Fruit fly (Drosophila melanogaster): ENCODE results near the gene app.

The app gene

DNA sequence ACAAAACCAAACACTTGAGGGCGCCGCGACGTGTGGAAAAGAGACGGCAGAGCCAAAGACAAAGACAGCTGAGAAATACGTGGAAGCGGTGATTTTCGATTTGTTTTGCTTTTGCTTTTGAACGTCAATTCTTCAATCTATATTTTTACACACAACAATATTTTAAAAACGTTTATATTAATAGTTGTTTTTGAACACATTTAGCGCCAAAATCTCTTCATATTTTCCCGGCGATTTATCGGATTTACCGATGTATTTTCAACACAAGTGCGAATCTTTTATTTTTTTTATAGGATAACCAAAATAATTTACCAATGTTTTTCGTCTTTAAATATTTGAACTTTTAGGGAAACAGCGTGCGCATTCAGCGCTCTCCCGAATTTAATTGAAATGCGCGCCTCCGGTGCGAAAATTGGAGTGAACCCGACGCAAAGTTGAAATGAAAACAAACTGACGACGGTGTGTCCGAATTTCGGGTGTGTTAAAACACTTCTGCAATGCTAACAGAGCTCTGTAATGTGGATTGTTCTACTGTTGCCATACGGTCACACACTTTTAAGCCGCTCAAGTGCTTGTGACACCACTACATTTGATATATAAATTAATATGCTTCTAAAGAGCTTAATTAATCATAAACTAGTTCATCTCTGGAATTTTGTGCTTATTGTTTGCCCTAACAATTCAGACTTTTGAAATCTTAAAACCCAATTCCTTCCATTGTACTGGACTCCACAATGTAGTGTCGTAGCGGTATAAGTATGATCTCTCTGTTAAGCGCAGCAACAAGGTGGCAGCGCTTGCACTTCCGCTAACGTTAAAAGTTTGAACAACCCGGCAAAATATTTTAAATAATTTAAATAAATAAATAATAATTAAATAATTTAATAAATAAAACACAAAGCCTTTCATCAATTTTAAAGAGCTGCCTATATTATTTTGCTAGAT lies at the start of gene app (continued):
- TF ChIP-seq NC2α (GFP tag; optimal IDR thresholded peaks at IDR 0.05), result peak; percentile 66
- peak; percentile 71 for TF ChIP-seq Lhr (GFP tag; optimal IDR thresholded peaks at IDR 0.05)
- peak; percentile 87; the same call in 2 of the 3 replicates for TF ChIP-seq CG6175 (GFP tag; IDR thresholded peaks at IDR 0.05)
- TF ChIP-seq Abd-B (GFP tag; optimal IDR thresholded peaks at IDR 0.05), result peak; percentile 78
- peak; percentile 82 for TF ChIP-seq peb (GFP tag; IDR thresholded peaks at IDR 0.05)

DNA sequence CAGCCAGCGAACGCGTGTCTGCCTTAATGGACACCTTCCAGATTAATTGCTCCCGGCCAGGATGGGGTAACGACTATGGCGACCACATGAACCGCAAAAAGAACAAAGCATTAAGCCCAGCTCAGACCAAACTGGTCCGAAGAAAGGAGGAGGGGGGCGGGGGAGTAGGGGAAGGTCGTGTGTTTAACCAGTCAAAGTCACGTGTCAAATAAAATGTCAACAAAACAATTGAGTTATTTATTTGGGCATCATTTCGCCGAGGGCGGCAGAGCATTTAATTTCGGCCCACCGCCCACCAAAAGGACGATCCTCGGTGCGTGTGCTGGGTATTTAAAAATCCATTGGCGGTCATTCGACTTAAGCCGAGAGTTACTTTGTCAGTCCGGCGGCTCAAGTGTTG lies 46.6 kb upstream of the app start:
- peak; percentile 25 for TF ChIP-seq oc (tag; optimal IDR thresholded peaks at IDR 0.05)
- no peak for TF ChIP-seq CG3995 (GFP tag; optimal IDR thresholded peaks at IDR 0.05)
- peak; percentile 95 for TF ChIP-seq Hey (tag; optimal IDR thresholded peaks at IDR 0.05)

DNA sequence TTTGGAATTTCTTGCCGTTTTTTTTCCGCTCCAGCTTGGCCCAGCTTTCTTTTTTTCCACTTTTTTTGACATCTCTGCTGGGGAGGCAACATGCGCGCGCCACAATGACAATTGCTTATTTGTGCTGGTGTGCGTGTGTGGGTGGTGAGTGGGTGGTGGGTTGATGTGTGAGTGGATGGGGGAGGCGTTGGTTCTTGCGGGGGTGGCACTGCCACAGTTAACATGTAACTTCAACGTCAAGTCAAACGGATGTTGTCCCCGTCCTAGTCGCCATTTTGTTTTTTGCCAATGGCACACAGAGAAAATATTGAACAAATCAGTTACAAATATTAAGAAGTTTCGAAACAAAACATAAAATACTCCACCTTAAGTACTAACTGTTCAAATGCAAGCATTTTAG lies 43.9 kb upstream of the app start, which contains the start of gene CG44355:
CG44355 (plus strand) TSS at position 301 of the 400 bp plus-strand sequence.
- TF ChIP-seq B-H2 (GFP tag; optimal IDR thresholded peaks at IDR 0.05), result no peak
- TF ChIP-seq rib (GFP tag; IDR thresholded peaks at IDR 0.05), result no peak
- TF ChIP-seq CG18764 (GFP tag; optimal IDR thresholded peaks at IDR 0.05), result no peak
- TF ChIP-seq CG4360 (GFP tag; IDR thresholded peaks at IDR 0.05), result no peak
- TF ChIP-seq CG11560 (tag; IDR thresholded peaks at IDR 0.05), result no peak
- peak; percentile 30; the same call in 1 of the 3 replicates for TF ChIP-seq row (GFP tag; IDR thresholded peaks at IDR 0.05)
- no peak for TF ChIP-seq Sry-β (GFP tag; optimal IDR thresholded peaks at IDR 0.05)
- TF ChIP-seq her (GFP tag; optimal IDR thresholded peaks at IDR 0.05), result no peak
- peak; percentile 41 for TF ChIP-seq CG18599 (GFP tag; optimal IDR thresholded peaks at IDR 0.05)
- no peak for TF ChIP-seq CG17568 (GFP tag; optimal IDR thresholded peaks at IDR 0.05)
- no peak for TF ChIP-seq Awh (GFP tag; IDR thresholded peaks at IDR 0.05)
- TF ChIP-seq CG10209 (GFP tag; optimal IDR thresholded peaks at IDR 0.05), result no peak
- peak; percentile 20 for TF ChIP-seq CG2712 (tag; optimal IDR thresholded peaks at IDR 0.05)
- no peak for TF ChIP-seq CG6683 (GFP tag; optimal IDR thresholded peaks at IDR 0.05)
- no peak for TF ChIP-seq tin (GFP tag; optimal IDR thresholded peaks at IDR 0.05)
- peak; percentile 5 for TF ChIP-seq CG7839 (tag; optimal IDR thresholded peaks at IDR 0.05)
- TF ChIP-seq CG13123 (GFP tag; optimal IDR thresholded peaks at IDR 0.05), result no peak
- TF ChIP-seq CG10979 (tag; optimal IDR thresholded peaks at IDR 0.05), result peak; percentile 2
- peak; percentile 74 for TF ChIP-seq Nf-YC (tag; optimal IDR thresholded peaks at IDR 0.05)
- no peak for TF ChIP-seq az2 (GFP tag; optimal IDR thresholded peaks at IDR 0.05)
- no peak for TF ChIP-seq twi (tag; optimal IDR thresholded peaks at IDR 0.05)
- no peak for TF ChIP-seq emc (GFP tag; optimal IDR thresholded peaks at IDR 0.05)
- TF ChIP-seq sqz (GFP tag; optimal IDR thresholded peaks at IDR 0.05), result no peak
- no peak for TF ChIP-seq fd64A (GFP tag; optimal IDR thresholded peaks at IDR 0.05)
- TF ChIP-seq CG17385 (GFP tag; optimal IDR thresholded peaks at IDR 0.05), result no peak
- no peak for TF ChIP-seq fu2 (GFP tag; optimal IDR thresholded peaks at IDR 0.05)
- no peak for TF ChIP-seq CG9437 (GFP tag; optimal IDR thresholded peaks at IDR 0.05)
- TF ChIP-seq dmrt99B (tag; optimal IDR thresholded peaks at IDR 0.05), result peak; percentile 26
- no peak for TF ChIP-seq disco-r (GFP tag; optimal IDR thresholded peaks at IDR 0.05)
- no peak for TF ChIP-seq Side (GFP tag; optimal IDR thresholded peaks at IDR 0.05)
- peak; percentile 42 for TF ChIP-seq ewg (GFP tag; optimal IDR thresholded peaks at IDR 0.05)
- no peak for TF ChIP-seq psq (GFP tag; optimal IDR thresholded peaks at IDR 0.05)
- no peak for TF ChIP-seq Hr78 (GFP tag; optimal IDR thresholded peaks at IDR 0.05)
- TF ChIP-seq Hmx (GFP tag; optimal IDR thresholded peaks at IDR 0.05), result no peak
- TF ChIP-seq phol (tag; optimal IDR thresholded peaks at IDR 0.05), result peak; percentile 32
- TF ChIP-seq Nf-YB (GFP tag; optimal IDR thresholded peaks at IDR 0.05), result peak; percentile 34
- TF ChIP-seq CG8478 (optimal IDR thresholded peaks at IDR 0.05), result no peak
- no peak for TF ChIP-seq Xrp1 (GFP tag; IDR thresholded peaks at IDR 0.05)

Measured in whole organism, embryonic.